Fruit fly (Drosophila melanogaster): Measurements from ENCODE around the gene CG17544.

The CG17544 gene

DNA sequence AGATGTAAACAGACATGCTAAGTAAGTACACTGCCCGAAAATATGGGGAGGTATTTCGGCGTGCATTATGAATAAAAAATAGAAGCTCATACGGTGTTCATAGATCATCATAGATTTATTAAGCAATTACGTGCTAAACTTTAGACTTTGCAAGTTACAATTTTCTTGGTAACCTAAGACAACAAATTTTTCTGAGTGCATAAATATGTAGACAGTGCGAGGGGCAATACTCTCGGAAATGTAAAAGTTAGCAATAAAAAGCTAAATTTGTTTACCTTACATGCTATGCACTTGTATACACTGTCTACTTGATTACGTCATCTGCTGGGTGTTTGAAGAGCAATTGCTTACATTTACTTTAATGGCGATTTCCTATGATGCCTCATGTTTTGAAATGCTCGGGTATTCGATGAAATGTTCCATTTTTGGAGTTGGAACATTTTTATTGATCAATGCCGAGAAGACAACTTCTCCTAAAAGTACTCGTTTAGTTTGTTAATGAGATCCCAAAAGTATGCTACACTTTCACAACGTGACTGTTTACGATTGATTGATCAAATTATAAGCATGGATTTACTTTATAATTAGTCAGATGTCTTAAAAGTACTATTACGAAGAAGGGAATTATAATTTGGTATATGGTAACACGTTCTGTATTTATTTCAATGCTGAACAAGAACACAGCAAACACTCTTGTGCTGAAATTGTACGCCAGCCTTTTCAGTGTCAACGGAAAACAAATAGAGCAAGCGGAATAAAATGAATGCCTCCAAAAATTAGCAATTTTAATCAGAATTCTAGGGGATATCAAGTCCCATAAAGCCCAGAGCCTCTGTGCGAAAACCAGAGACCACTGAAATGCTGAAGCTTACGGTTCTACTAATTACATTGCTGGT lies 18.6 kb upstream of the CG17544 start, which contains the start of gene Lectin-galC1 (continued):
- TF ChIP-seq run (tag; optimal IDR thresholded peaks at IDR 0.05) (peak; percentile 83), slbo (GFP tag; IDR thresholded peaks at IDR 0.05) (peak; percentile 87), crc (GFP tag; optimal IDR thresholded peaks at IDR 0.05) (peak; percentile 72), Pdp1 (GFP tag; optimal IDR thresholded peaks at IDR 0.05) (peak; percentile 87 to 90), CG7556 (GFP tag; optimal IDR thresholded peaks at IDR 0.05) (peak; percentile 80), Doc3 (GFP tag; IDR thresholded peaks at IDR 0.05; ENCODE audit: partially characterized antibody) (no peak), ATbp (GFP tag; optimal IDR thresholded peaks at IDR 0.05) (peak; percentile 89), CG32767 (GFP tag; IDR thresholded peaks at IDR 0.05) (peak; percentile 86), danr (GFP tag; IDR thresholded peaks at IDR 0.05) (peak; percentile 60), pb (GFP tag; optimal IDR thresholded peaks at IDR 0.05) (peak; percentile 70), vfl (GFP tag; optimal IDR thresholded peaks at IDR 0.05) (peak; percentile 50), wdn (GFP tag; IDR thresholded peaks at IDR 0.05) (peak; percentile 47; the same call in 1 of the 2 replicates), mirr (GFP tag; optimal IDR thresholded peaks at IDR 0.05) (peak; percentile 51), yki (optimal IDR thresholded peaks at IDR 0.05) (no peak)

DNA sequence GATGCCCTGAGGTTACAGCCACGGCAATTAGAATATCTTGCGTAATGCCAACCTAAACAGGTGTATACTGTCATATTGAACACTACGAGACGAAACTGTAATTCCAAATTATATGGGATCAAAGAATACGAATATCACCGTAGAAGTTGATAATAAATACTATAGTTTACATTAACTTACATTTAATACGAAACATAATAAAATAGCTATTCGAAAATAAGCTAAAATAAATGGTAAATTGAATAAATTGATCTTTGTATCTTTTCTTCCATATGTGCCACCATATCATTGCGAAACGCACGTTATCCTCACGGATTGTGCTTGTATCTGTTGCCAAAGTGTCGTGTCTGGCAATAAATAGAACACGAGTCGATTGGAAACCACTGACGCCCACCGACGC lies 17.6 kb upstream of the CG17544 start:
- peak; percentile 28; the same call in 1 of the 3 replicates for TF ChIP-seq row (GFP tag; IDR thresholded peaks at IDR 0.05)
- TF ChIP-seq CG18599 (GFP tag; optimal IDR thresholded peaks at IDR 0.05), result no peak
- TF ChIP-seq her (GFP tag; optimal IDR thresholded peaks at IDR 0.05), result no peak
- TF ChIP-seq Dbx (GFP tag; IDR thresholded peaks at IDR 0.05), result 0 out of 3 replicates have a peak, but pooled peaks have one; percentile 20
- TF ChIP-seq slbo (GFP tag; IDR thresholded peaks at IDR 0.05), result peak; percentile 62
- peak; percentile 15 for TF ChIP-seq CG10147 (GFP tag; optimal IDR thresholded peaks at IDR 0.05)
- no peak for TF ChIP-seq CG4282 (GFP tag; optimal IDR thresholded peaks at IDR 0.05)
- TF ChIP-seq CG12769 (tag; optimal IDR thresholded peaks at IDR 0.05), result peak; percentile 50
- peak; percentile 15 for TF ChIP-seq sug (tag; optimal IDR thresholded peaks at IDR 0.05)
- TF ChIP-seq CG6689 (GFP tag; IDR thresholded peaks at IDR 0.05), result no peak
- TF ChIP-seq CG1529 (GFP tag; optimal IDR thresholded peaks at IDR 0.05), result no peak
- no peak for TF ChIP-seq CG2875 (GFP tag; optimal IDR thresholded peaks at IDR 0.05)
- peak; percentile 14 for TF ChIP-seq lilli (GFP tag; optimal IDR thresholded peaks at IDR 0.05)
- peak; percentile 46 for TF ChIP-seq fd3F (GFP tag; optimal IDR thresholded peaks at IDR 0.05)
- peak; percentile 40 for TF ChIP-seq CG2678 (tag; optimal IDR thresholded peaks at IDR 0.05)
- TF ChIP-seq Rfx (GFP tag; IDR thresholded peaks at IDR 0.05), result peak; percentile 40; the same call in 1 of the 2 replicates
- peak; percentile 67; the same call in 2 of the 3 replicates for TF ChIP-seq dysf (GFP tag; IDR thresholded peaks at IDR 0.05)
- no peak for TF ChIP-seq CG17829 (tag; optimal IDR thresholded peaks at IDR 0.05)
- TF ChIP-seq Doc2 (GFP tag; IDR thresholded peaks at IDR 0.05), result no peak
- peak; percentile 31 for TF ChIP-seq lab (GFP tag; optimal IDR thresholded peaks at IDR 0.05)
- TF ChIP-seq CG34422 (GFP tag; IDR thresholded peaks at IDR 0.05), result no peak
- TF ChIP-seq sr (GFP tag; IDR thresholded peaks at IDR 0.05), result no peak
- TF ChIP-seq CG9932 (GFP tag; IDR thresholded peaks at IDR 0.05), result peak; percentile 45
- TF ChIP-seq kay (GFP tag; optimal IDR thresholded peaks at IDR 0.05), result no peak
- TF ChIP-seq lola (GFP tag; optimal IDR thresholded peaks at IDR 0.05), result no peak
- TF ChIP-seq wdn (GFP tag; IDR thresholded peaks at IDR 0.05), result 0 out of 2 replicates have a peak, but pooled peaks have one; percentile 16
- no peak for TF ChIP-seq hkb (optimal IDR thresholded peaks at IDR 0.05)
- 0 out of 2 replicates have a peak, but pooled peaks have one; percentile 36 for TF ChIP-seq hkb (GFP tag; IDR thresholded peaks at IDR 0.05)
- no peak for TF ChIP-seq nom (GFP tag; optimal IDR thresholded peaks at IDR 0.05)
- no peak for TF ChIP-seq maf-S (GFP tag; optimal IDR thresholded peaks at IDR 0.05)
- TF ChIP-seq CG11456 (GFP tag; IDR thresholded peaks at IDR 0.05), result 0 out of 3 replicates have a peak, but pooled peaks have one; percentile 41
- peak; percentile 24 for TF ChIP-seq Fer3 (tag; optimal IDR thresholded peaks at IDR 0.05)
- TF ChIP-seq NC2β (GFP tag; optimal IDR thresholded peaks at IDR 0.05), result no peak
- no peak for TF ChIP-seq sqz (GFP tag; optimal IDR thresholded peaks at IDR 0.05)
- TF ChIP-seq dati (GFP tag; IDR thresholded peaks at IDR 0.05), result no peak
- TF ChIP-seq CG15269 (tag; optimal IDR thresholded peaks at IDR 0.05), result peak; percentile 66
